Worm (Caenorhabditis elegans): ENCODE data around the gene denn-4.

Gene denn-4

DNA sequence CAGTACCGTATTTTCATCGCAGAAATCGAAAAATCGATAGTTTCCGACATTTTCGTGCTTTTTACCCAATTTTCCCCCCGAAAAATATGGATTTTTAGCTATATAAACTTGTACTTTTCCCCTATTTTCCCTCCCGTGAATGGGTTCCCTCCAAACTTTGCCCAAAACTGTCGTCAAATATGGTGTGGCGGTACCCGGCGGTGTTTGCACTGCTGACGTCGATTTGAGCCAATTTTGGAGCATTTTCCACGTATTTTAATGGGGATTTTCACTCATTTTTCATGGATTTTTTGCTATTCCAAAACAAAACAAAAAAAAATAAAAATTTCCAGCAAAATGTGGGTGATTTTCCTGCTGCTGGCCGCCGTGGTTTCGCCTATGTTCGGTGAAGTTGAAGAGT is 49.6 kb downstream of the denn-4 start, which contains the start of gene Y76B12C.3:
Gene Y76B12C.3 (plus strand): TSS at position 334 of the 400 bp plus-strand sequence.
- TF ChIP-seq flt-1 (GFP tag; IDR thresholded peaks at IDR 0.05): no peak
- TF ChIP-seq ref-1 (GFP tag; conservative IDR thresholded peaks at IDR 0.05): no peak
- no peak for TF ChIP-seq ztf-29 (GFP tag; IDR thresholded peaks at IDR 0.05)
- TF ChIP-seq cog-1 (tag; optimal IDR thresholded peaks at IDR 0.05): no peak
- TF ChIP-seq ztf-23 (GFP tag; IDR thresholded peaks at IDR 0.05): no peak

- TF ChIP-seq cog-1 (tag; optimal IDR thresholded peaks at IDR 0.05) (no peak), T22C8.4 (GFP tag; IDR thresholded peaks at IDR 0.05) (no peak), ztf-29 (GFP tag; IDR thresholded peaks at IDR 0.05) (no peak), ztf-23 (GFP tag; IDR thresholded peaks at IDR 0.05) (no peak), med-1 (GFP tag; optimal IDR thresholded peaks at IDR 0.05; ENCODE audit: insufficient read depth) (no peak), tab-1 (GFP tag; IDR thresholded peaks at IDR 0.05) (no peak)
Observed at ce11 chrIV:1975594-1975993, 51.8 kb downstream of the denn-4 start.

ce11 chrIV:1979782-1980181 is 56.0 kb downstream of the denn-4 start, which contains the start of gene Y76B12C.8:
TSS of gene Y76B12C.8 (plus strand) at chrIV:1979988.
- no peak for TF ChIP-seq med-1 (GFP tag; optimal IDR thresholded peaks at IDR 0.05; ENCODE audit: insufficient read depth)
- no peak for TF ChIP-seq ztf-23 (GFP tag; IDR thresholded peaks at IDR 0.05)
- no peak for TF ChIP-seq ztf-29 (GFP tag; IDR thresholded peaks at IDR 0.05)
- no peak for TF ChIP-seq T22C8.4 (GFP tag; IDR thresholded peaks at IDR 0.05)
- no peak for TF ChIP-seq tab-1 (GFP tag; IDR thresholded peaks at IDR 0.05)
- no peak for TF ChIP-seq cog-1 (tag; optimal IDR thresholded peaks at IDR 0.05)
- TF ChIP-seq flt-1 (GFP tag; IDR thresholded peaks at IDR 0.05): no peak
- no peak for TF ChIP-seq ref-1 (GFP tag; conservative IDR thresholded peaks at IDR 0.05)
- TF ChIP-seq klf-2 (GFP tag; conservative IDR thresholded peaks at IDR 0.05): no peak

ce11 chrIV:1980961-1981446 is 57.2 kb downstream of the denn-4 start, which contains the start of gene Y76B12C.6:
TSS of gene Y76B12C.6 (plus strand) at chrIV:1981396.
- TF ChIP-seq cog-1 (tag; optimal IDR thresholded peaks at IDR 0.05): peak; percentile 36
- peak; percentile 74 for TF ChIP-seq ztf-23 (GFP tag; IDR thresholded peaks at IDR 0.05)
- TF ChIP-seq ztf-29 (GFP tag; IDR thresholded peaks at IDR 0.05): peak; percentile 56; the same call in 1 of the 2 replicates
- TF ChIP-seq flt-1 (GFP tag; IDR thresholded peaks at IDR 0.05): peak; percentile 79
- peak; percentile 65; the same call in 1 of the 2 replicates for TF ChIP-seq tab-1 (GFP tag; IDR thresholded peaks at IDR 0.05)
- 0 out of 2 replicates have a peak, but pooled peaks have one; percentile 33 for TF ChIP-seq ref-1 (GFP tag; conservative IDR thresholded peaks at IDR 0.05)
- peak; percentile 38 for TF ChIP-seq med-1 (GFP tag; optimal IDR thresholded peaks at IDR 0.05; ENCODE audit: insufficient read depth)
- 0 out of 2 replicates have a peak, but pooled peaks have one; percentile 6 for TF ChIP-seq T22C8.4 (GFP tag; IDR thresholded peaks at IDR 0.05)
- 0 out of 2 replicates have a peak, but pooled peaks have one; percentile 54 for TF ChIP-seq klf-2 (GFP tag; conservative IDR thresholded peaks at IDR 0.05)

ce11 chrIV:1990843-1991339 is 67.1 kb downstream of the denn-4 start:
- TF ChIP-seq flt-1 (GFP tag; IDR thresholded peaks at IDR 0.05) (0 out of 2 replicates have a peak, but pooled peaks have one; percentile 6), cog-1 (tag; optimal IDR thresholded peaks at IDR 0.05) (no peak)

DNA sequence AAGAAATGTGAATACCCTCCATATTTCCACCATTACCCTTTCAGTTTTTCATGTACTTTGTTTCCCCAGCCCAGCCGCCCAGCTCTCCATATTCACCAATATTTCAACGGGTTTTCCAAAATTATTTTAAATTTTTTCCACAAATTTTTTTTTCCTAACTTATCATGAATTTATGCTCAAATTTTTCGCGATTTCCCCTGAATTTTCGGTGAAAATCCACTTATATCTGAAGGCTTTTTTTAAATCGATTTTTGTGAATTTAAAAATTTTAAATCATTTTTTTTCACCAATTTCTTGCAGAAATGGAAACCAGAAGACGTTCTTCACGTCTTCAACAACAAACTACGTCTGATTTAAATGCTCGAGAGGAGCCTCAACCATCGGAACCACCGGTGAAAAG is 69.0 kb downstream of the denn-4 start, which contains the start of gene xpc-1:
Gene xpc-1 (plus strand): TSS at position 301 of the 400 bp plus-strand sequence.
- TF ChIP-seq med-1 (GFP tag; optimal IDR thresholded peaks at IDR 0.05; ENCODE audit: insufficient read depth) (no peak), ztf-23 (GFP tag; IDR thresholded peaks at IDR 0.05) (no peak), cog-1 (tag; optimal IDR thresholded peaks at IDR 0.05) (no peak), tab-1 (GFP tag; IDR thresholded peaks at IDR 0.05) (no peak), klf-2 (GFP tag; conservative IDR thresholded peaks at IDR 0.05) (no peak), T22C8.4 (GFP tag; IDR thresholded peaks at IDR 0.05) (no peak), flt-1 (GFP tag; IDR thresholded peaks at IDR 0.05) (no peak)
